Worm (Caenorhabditis elegans) whole organism, L4/young adult: Measurements from ENCODE around the gene W08G11.5.
"Not testable (repeated sequence)": the region's sequence is repeated elsewhere in the genome, so short reads cannot be mapped to it uniquely, and the experiment has no call there.

Source experiments
- W03F9.2 ChIP-seq: fragments of 150-350 bp; optimal IDR thresholded peaks from 2 replicates; lab custom pipeline; 2014; ENCODE audit warnings: missing biosample characterization, missing genetic modification characterization
- dao-5 ChIP-seq: sonication (generic microtip); optimal IDR thresholded peaks from 2 replicates; lab custom pipeline; 2016; ENCODE audit warnings: missing genotype, missing genetic modification characterization, moderate library complexity, missing compliant biosample characterization
- him-1 ChIP-seq: sonication (generic microtip); optimal IDR thresholded peaks from 2 replicates; lab custom pipeline; 2016; ENCODE audit warnings: missing genotype, missing genetic modification reagents, missing genetic modification characterization, missing compliant biosample characterization

The W08G11.5 gene

ce11 chrV:16346406-16347108, at the start of gene W08G11.5, which contains the start of gene W08G11.1:
W08G11.5 (minus strand) TSS chrV:16346506.
W08G11.1 (plus strand) TSS chrV:16347058.
- no peak for TF ChIP-seq W03F9.2 (tag; lab: Kevin White, UChicago)
- no peak for TF ChIP-seq dao-5 (tag; lab: Kevin White, UChicago)
- no peak for TF ChIP-seq him-1 (tag; lab: Kevin White, UChicago)

- no peak for TF ChIP-seq W03F9.2 (tag; lab: Kevin White, UChicago)
- TF ChIP-seq dao-5 (tag; lab: Kevin White, UChicago), result no peak
- TF ChIP-seq him-1 (tag; lab: Kevin White, UChicago), result no peak
Measured at ce11 chrV:16395739-16396138, 49.4 kb upstream of the W08G11.5 start, which contains the start of gene F13A7.12. F13A7.12 (plus strand) TSS chrV:16396039.

- no peak for TF ChIP-seq W03F9.2 (tag; lab: Kevin White, UChicago)
- no peak for TF ChIP-seq dao-5 (tag; lab: Kevin White, UChicago)
- no peak for TF ChIP-seq him-1 (tag; lab: Kevin White, UChicago)
Measured at ce11 chrV:16395131-16395530, 48.8 kb upstream of the W08G11.5 start, which contains the start of gene F13A7.11. F13A7.11 (minus strand) TSS chrV:16395304.

ce11 chrV:16393728-16394127, 47.4 kb upstream of the W08G11.5 start, which contains the start of gene srd-63:
srd-63 (minus strand) TSS chrV:16393828.
- TF ChIP-seq him-1 (tag; lab: Kevin White, UChicago) (no peak), W03F9.2 (tag; lab: Kevin White, UChicago) (no peak), dao-5 (tag; lab: Kevin White, UChicago) (no peak)

- no peak for TF ChIP-seq him-1 (tag; lab: Kevin White, UChicago)
- no peak for TF ChIP-seq W03F9.2 (tag; lab: Kevin White, UChicago)
- no peak for TF ChIP-seq dao-5 (tag; lab: Kevin White, UChicago)
Measured at ce11 chrV:16390655-16391054, 44.3 kb upstream of the W08G11.5 start, which contains the start of gene gst-44. gst-44 (plus strand) TSS chrV:16390891.

- TF ChIP-seq W03F9.2 (tag; lab: Kevin White, UChicago), result no peak
- no peak for TF ChIP-seq dao-5 (tag; lab: Kevin White, UChicago)
- no peak for TF ChIP-seq him-1 (tag; lab: Kevin White, UChicago)
Measured at ce11 chrV:16388268-16388667, 42.0 kb upstream of the W08G11.5 start, which contains the start of gene sri-65. sri-65 (minus strand) TSS chrV:16388368.

- not testable (repeated sequence) for TF ChIP-seq him-1, W03F9.2, dao-5 (tag; lab: Kevin White, UChicago)
Measured at ce11 chrV:16383729-16384128, 37.4 kb upstream of the W08G11.5 start, which contains the start of gene F13A7.7. F13A7.7 (minus strand) TSS chrV:16383829.

- no peak for TF ChIP-seq dao-5 (tag; lab: Kevin White, UChicago)
- no peak for TF ChIP-seq him-1 (tag; lab: Kevin White, UChicago)
- TF ChIP-seq W03F9.2 (tag; lab: Kevin White, UChicago), result no peak
Measured at ce11 chrV:16382949-16383348, 36.6 kb upstream of the W08G11.5 start.

ce11 chrV:16377849-16378248, 31.5 kb upstream of the W08G11.5 start, which contains the start of gene F13A7.1:
F13A7.1 (minus strand) TSS chrV:16377949.
- TF ChIP-seq him-1 (tag; lab: Kevin White, UChicago) (no peak), W03F9.2 (tag; lab: Kevin White, UChicago) (no peak), dao-5 (tag; lab: Kevin White, UChicago) (no peak)

- TF ChIP-seq dao-5 (tag; lab: Kevin White, UChicago) (no peak), W03F9.2 (tag; lab: Kevin White, UChicago) (no peak), him-1 (tag; lab: Kevin White, UChicago) (no peak)
Measured at ce11 chrV:16377188-16377587, 30.9 kb upstream of the W08G11.5 start.

- TF ChIP-seq W03F9.2 (tag; lab: Kevin White, UChicago) (no peak), him-1 (tag; lab: Kevin White, UChicago) (no peak), dao-5 (tag; lab: Kevin White, UChicago) (no peak)
Measured at ce11 chrV:16376430-16376948, 30.2 kb upstream of the W08G11.5 start.

ce11 chrV:16374676-16375075, 28.4 kb upstream of the W08G11.5 start, which contains the start of gene srv-34:
srv-34 (minus strand) TSS chrV:16374776.
- TF ChIP-seq him-1 (tag; lab: Kevin White, UChicago) (no peak), W03F9.2 (tag; lab: Kevin White, UChicago) (no peak), dao-5 (tag; lab: Kevin White, UChicago) (no peak)

ce11 chrV:16370039-16370438, 23.7 kb upstream of the W08G11.5 start:
- peak; percentile 52 for TF ChIP-seq him-1 (tag; lab: Kevin White, UChicago)
- peak; percentile 9 for TF ChIP-seq W03F9.2 (tag; lab: Kevin White, UChicago)
- TF ChIP-seq dao-5 (tag; lab: Kevin White, UChicago), result peak; percentile 71
